Worm (Caenorhabditis elegans) whole organism, early embryonic: ENCODE measurements around the gene nhr-67.

Source experiments
- F13C5.2 ChIP-seq: sonication (generic microtip); optimal IDR thresholded peaks from 2 replicates; lab custom pipeline; 2017; ENCODE audit warnings: mild to moderate bottlenecking, missing genetic modification characterization, inconsistent platforms, missing compliant biosample characterization
- ama-1 ChIP-seq: fragments of 150-350 bp; optimal IDR thresholded peaks from 2 replicates; lab custom pipeline; 2014
- ceh-13 ChIP-seq: fragments of 200-800 bp; sonication (Bioruptor generic); optimal IDR thresholded peaks from 2 replicates; lab custom pipeline; 2018; ENCODE audit warnings: mild to moderate bottlenecking, missing genetic modification characterization, missing compliant biosample characterization
- ceh-36 ChIP-seq: sonication (generic microtip); optimal IDR thresholded peaks from 2 replicates; lab custom pipeline; 2016; ENCODE audit warnings: missing genetic modification characterization, inconsistent platforms, missing compliant biosample characterization
- flt-1 ChIP-seq: fragments of 200-800 bp; sonication (Bioruptor generic); IDR thresholded peaks from 2 replicates; pipeline ENCODE4 v1.3.6; 2022; ENCODE audit warnings: missing genetic modification characterization, missing compliant biosample characterization
- hmg-4 ChIP-seq: fragments of 200-800 bp; sonication (Bioruptor generic); optimal IDR thresholded peaks from 2 replicates; lab custom pipeline; 2018; ENCODE audit warnings: mild to moderate bottlenecking, missing genetic modification characterization, missing compliant biosample characterization
- scrt-1 ChIP-seq: fragments of 200-800 bp; sonication (Bioruptor generic); IDR thresholded peaks from 2 replicates; pipeline ENCODE4 v1.3.6; 2022; ENCODE audit warnings: missing genetic modification characterization, missing compliant biosample characterization
- sea-1 ChIP-seq: fragments of 200-800 bp; sonication (Bioruptor generic); conservative IDR thresholded peaks from 2 replicates; pipeline ENCODE4 v1.3.6; 2022; ENCODE audit warnings: missing genetic modification characterization, missing compliant biosample characterization
- tbx-11 ChIP-seq: fragments of 200-800 bp; sonication (Bioruptor generic); IDR thresholded peaks from 2 replicates; pipeline ENCODE4 v1.3.6; 2022; ENCODE audit warnings: missing genetic modification characterization, missing compliant biosample characterization
- tra-4 ChIP-seq: sonication (generic microtip); optimal IDR thresholded peaks from 2 replicates; lab custom pipeline; 2017; ENCODE audit warnings: missing genetic modification characterization, missing compliant biosample characterization

- TF ChIP-seq ceh-36 (tag; lab: Kevin White, UChicago): no peak
- TF ChIP-seq sea-1: no peak
- no peak for TF ChIP-seq tra-4 (tag; lab: Kevin White, UChicago)
- TF ChIP-seq scrt-1: no peak
- TF ChIP-seq flt-1 (GFP tag; lab: Robert Waterston, UW): no peak
- no peak for TF ChIP-seq tbx-11 (GFP tag; lab: Robert Waterston, UW)
- TF ChIP-seq ceh-13 (GFP tag; lab: Kevin White, UChicago): no peak
- TF ChIP-seq ama-1 (lab: Kevin White, UChicago): no peak
- no peak for TF ChIP-seq hmg-4 (GFP tag; lab: Kevin White, UChicago)
- TF ChIP-seq F13C5.2 (tag; lab: Kevin White, UChicago): no peak
Observed at ce11 chrIV:11218037-11218436, 48.5 kb downstream of the nhr-67 start, which contains the start of gene zip-6.
